Worm (Caenorhabditis elegans) whole organism, early embryonic: ENCODE results near the gene toc-1.

Experiments
- B0310.2 ChIP-seq: sonication (generic microtip); optimal IDR thresholded peaks from 2 replicates; lab custom pipeline; 2016; ENCODE audit warnings: mild to moderate bottlenecking, missing genetic modification characterization, missing compliant biosample characterization
- F13C5.2 ChIP-seq: sonication (generic microtip); optimal IDR thresholded peaks from 2 replicates; lab custom pipeline; 2017; ENCODE audit warnings: mild to moderate bottlenecking, missing genetic modification characterization, inconsistent platforms, missing compliant biosample characterization
- aly-1 ChIP-seq: sonication (generic microtip); optimal IDR thresholded peaks from 2 replicates; lab custom pipeline; 2016; ENCODE audit warnings: missing genetic modification characterization, missing compliant biosample characterization
- ama-1 ChIP-seq: fragments of 150-350 bp; optimal IDR thresholded peaks from 2 replicates; lab custom pipeline; 2014
- ceh-13 ChIP-seq: fragments of 200-800 bp; sonication (Bioruptor generic); optimal IDR thresholded peaks from 2 replicates; lab custom pipeline; 2018; ENCODE audit warnings: mild to moderate bottlenecking, missing genetic modification characterization, missing compliant biosample characterization
- ceh-36 ChIP-seq: sonication (generic microtip); optimal IDR thresholded peaks from 2 replicates; lab custom pipeline; 2016; ENCODE audit warnings: missing genetic modification characterization, inconsistent platforms, missing compliant biosample characterization
- ets-7 ChIP-seq: sonication (generic microtip); optimal IDR thresholded peaks from 2 replicates; lab custom pipeline; 2016; ENCODE audit warnings: missing genotype, missing genetic modification characterization, missing compliant biosample characterization
- flt-1 ChIP-seq: fragments of 200-800 bp; sonication (Bioruptor generic); IDR thresholded peaks from 2 replicates; pipeline ENCODE4 v1.3.6; 2022; ENCODE audit warnings: missing genetic modification characterization, missing compliant biosample characterization
- hmbx-1 ChIP-seq: sonication (generic microtip); optimal IDR thresholded peaks from 2 replicates; lab custom pipeline; 2016; ENCODE audit warnings: mild to moderate bottlenecking, missing genetic modification characterization, missing compliant biosample characterization
- hmg-4 ChIP-seq: fragments of 200-800 bp; sonication (Bioruptor generic); optimal IDR thresholded peaks from 2 replicates; lab custom pipeline; 2018; ENCODE audit warnings: mild to moderate bottlenecking, missing genetic modification characterization, missing compliant biosample characterization
- hnd-1 ChIP-seq: sonication (generic microtip); optimal IDR thresholded peaks from 2 replicates; lab custom pipeline; 2016; ENCODE audit warnings: missing genetic modification characterization, missing compliant biosample characterization
- pes-1 ChIP-seq: fragments of 200-800 bp; sonication (Bioruptor generic); IDR thresholded peaks from 2 replicates; pipeline ENCODE4 v1.3.6; 2022; ENCODE audit warnings: missing genetic modification reagents, missing genetic modification characterization, missing compliant biosample characterization
- scrt-1 ChIP-seq: fragments of 200-800 bp; sonication (Bioruptor generic); IDR thresholded peaks from 2 replicates; pipeline ENCODE4 v1.3.6; 2022; ENCODE audit warnings: missing genetic modification characterization, missing compliant biosample characterization
- sea-1 ChIP-seq: fragments of 200-800 bp; sonication (Bioruptor generic); conservative IDR thresholded peaks from 2 replicates; pipeline ENCODE4 v1.3.6; 2022; ENCODE audit warnings: missing genetic modification characterization, missing compliant biosample characterization
- tbx-11 ChIP-seq: fragments of 200-800 bp; sonication (Bioruptor generic); IDR thresholded peaks from 2 replicates; pipeline ENCODE4 v1.3.6; 2022; ENCODE audit warnings: missing genetic modification characterization, missing compliant biosample characterization
- tbx-37 ChIP-seq: fragments of 200-800 bp; sonication (Bioruptor generic); conservative IDR thresholded peaks from 2 replicates; pipeline ENCODE4 v1.3.6; 2022; ENCODE audit warnings: missing genetic modification reagents, missing genetic modification characterization, missing compliant biosample characterization
- tra-4 ChIP-seq: sonication (generic microtip); optimal IDR thresholded peaks from 2 replicates; lab custom pipeline; 2017; ENCODE audit warnings: missing genetic modification characterization, missing compliant biosample characterization

toc-1 gene

DNA sequence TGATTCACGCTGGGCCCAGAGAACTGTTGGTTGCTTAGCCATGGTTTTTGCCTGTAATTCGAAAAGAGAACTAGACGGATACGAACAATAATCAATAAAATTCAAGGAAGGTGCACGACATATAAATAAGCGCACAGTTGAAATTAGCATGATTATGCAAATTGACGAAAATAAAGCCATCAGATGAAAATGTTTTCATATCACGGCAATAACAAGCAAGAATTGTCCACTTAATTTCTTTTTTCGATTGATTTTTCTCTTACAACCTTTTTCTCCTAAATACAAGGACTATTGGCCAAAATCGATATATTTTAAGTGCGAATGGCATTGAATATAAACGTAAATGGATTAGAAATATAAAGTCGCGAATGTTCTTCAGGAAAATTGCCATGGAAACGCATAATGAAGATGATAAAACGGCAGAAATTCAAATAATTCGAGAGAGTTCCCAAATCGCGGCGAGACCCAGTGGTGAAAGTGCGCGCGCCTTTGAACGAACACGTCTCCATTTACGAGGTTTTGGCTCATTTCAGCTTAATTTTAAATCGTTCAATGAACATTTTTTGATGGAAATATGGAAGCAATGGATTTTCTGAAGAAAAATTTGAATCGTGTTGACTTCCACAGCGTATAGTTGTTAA lies at the start of gene toc-1, which contains the start of gene daf-41:
Gene toc-1, plus strand, starts transcription at position 537 of the 641 bp plus-strand sequence.
Gene daf-41, minus strand, starts transcription at position 51 of the 641 bp plus-strand sequence.
- no peak for TF ChIP-seq aly-1
- peak; percentile 13 for TF ChIP-seq F13C5.2 (tag; lab: Kevin White, UChicago)

DNA sequence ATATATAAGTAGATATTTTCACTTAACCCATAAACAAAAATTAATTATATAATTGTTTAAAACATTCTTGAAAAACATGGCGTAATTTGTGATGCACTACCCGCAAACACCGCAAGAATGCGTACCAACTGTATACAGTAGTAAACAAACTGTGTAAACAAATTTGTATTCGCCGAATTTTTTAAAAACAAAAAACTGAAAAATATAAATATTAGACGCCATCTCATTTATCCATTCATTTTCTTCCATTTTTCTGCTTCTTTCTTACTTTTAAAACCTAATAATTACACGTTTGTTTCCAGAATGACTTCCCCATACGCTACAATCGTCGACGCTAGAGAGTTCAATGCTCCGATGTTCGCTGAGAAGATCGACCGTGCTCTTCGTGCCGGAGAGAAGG lies 49.7 kb upstream of the toc-1 start, which contains the start of gene nex-1:
Gene nex-1, plus strand, starts transcription at position 301 of the 400 bp plus-strand sequence.
- TF ChIP-seq ceh-13 (GFP tag; lab: Kevin White, UChicago) = no peak
- TF ChIP-seq hmbx-1 = no peak
- no peak for TF ChIP-seq scrt-1 (GFP tag; lab: Robert Waterston, UW)
- no peak for TF ChIP-seq pes-1 (GFP tag; lab: Robert Waterston, UW)
- TF ChIP-seq ama-1 (lab: Kevin White, UChicago) = no peak
- no peak for TF ChIP-seq hmg-4
- TF ChIP-seq tbx-37 (GFP tag; lab: Robert Waterston, UW) = no peak
- no peak for TF ChIP-seq sea-1 (GFP tag; lab: Robert Waterston, UW)
- no peak for TF ChIP-seq tbx-11 (GFP tag; lab: Robert Waterston, UW)
- no peak for TF ChIP-seq hnd-1
- no peak for TF ChIP-seq B0310.2 (tag; lab: Kevin White, UChicago)
- no peak for TF ChIP-seq tra-4 (tag; lab: Kevin White, UChicago)
- TF ChIP-seq F13C5.2 (tag; lab: Kevin White, UChicago) = no peak
- no peak for TF ChIP-seq flt-1 (GFP tag; lab: Robert Waterston, UW)
- TF ChIP-seq ets-7 (tag; lab: Kevin White, UChicago) = no peak
- no peak for TF ChIP-seq ceh-36

ce11 chrIII:5227831-5228467 lies 47.1 kb upstream of the toc-1 start, which contains the start of the genes C34E10.12, C34E10.10 and atp-2:
C34E10.12 (minus strand) TSS chrIII:5227881.
C34E10.10 (minus strand) TSS chrIII:5227884.
atp-2 (plus strand) TSS chrIII:5228417.
- TF ChIP-seq hnd-1 (no peak), hmg-4 (peak; percentile 14), tra-4 (tag; lab: Kevin White, UChicago) (no peak), scrt-1 (GFP tag; lab: Robert Waterston, UW) (no peak), flt-1 (GFP tag; lab: Robert Waterston, UW) (no peak), tbx-11 (GFP tag; lab: Robert Waterston, UW) (no peak), tbx-37 (GFP tag; lab: Robert Waterston, UW) (no peak), F13C5.2 (tag; lab: Kevin White, UChicago) (peak; percentile 75), ets-7 (tag; lab: Kevin White, UChicago) (no peak), ama-1 (lab: Kevin White, UChicago) (no peak), pes-1 (GFP tag; lab: Robert Waterston, UW) (peak; percentile 51; the same call in 1 of the 2 replicates), ceh-36 (no peak), ceh-13 (GFP tag; lab: Kevin White, UChicago) (no peak), hmbx-1 (no peak), sea-1 (GFP tag; lab: Robert Waterston, UW) (no peak), aly-1 (no peak), B0310.2 (tag; lab: Kevin White, UChicago) (no peak)

DNA sequence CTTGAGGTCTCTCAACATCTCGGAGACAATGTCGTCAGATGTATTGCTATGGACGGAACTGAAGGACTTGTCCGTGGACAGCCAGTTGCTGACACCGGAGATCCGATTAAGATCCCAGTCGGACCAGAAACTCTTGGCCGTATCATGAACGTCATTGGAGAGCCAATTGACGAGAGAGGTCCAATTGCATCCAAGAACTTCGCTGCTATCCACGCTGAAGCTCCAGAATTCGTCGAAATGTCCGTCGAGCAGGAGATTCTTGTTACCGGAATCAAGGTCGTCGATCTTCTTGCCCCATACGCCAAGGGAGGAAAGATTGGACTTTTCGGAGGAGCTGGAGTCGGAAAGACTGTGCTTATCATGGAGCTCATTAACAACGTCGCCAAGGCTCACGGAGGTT lies 46.2 kb upstream of the toc-1 start:
- no peak for TF ChIP-seq flt-1 (GFP tag; lab: Robert Waterston, UW)
- no peak for TF ChIP-seq ceh-13 (GFP tag; lab: Kevin White, UChicago)
- TF ChIP-seq ets-7 (tag; lab: Kevin White, UChicago) = no peak
- TF ChIP-seq ama-1 (lab: Kevin White, UChicago) = no peak
- no peak for TF ChIP-seq F13C5.2 (tag; lab: Kevin White, UChicago)
- TF ChIP-seq hmbx-1 = no peak
- no peak for TF ChIP-seq tbx-11 (GFP tag; lab: Robert Waterston, UW)
- TF ChIP-seq scrt-1 (GFP tag; lab: Robert Waterston, UW) = no peak

DNA sequence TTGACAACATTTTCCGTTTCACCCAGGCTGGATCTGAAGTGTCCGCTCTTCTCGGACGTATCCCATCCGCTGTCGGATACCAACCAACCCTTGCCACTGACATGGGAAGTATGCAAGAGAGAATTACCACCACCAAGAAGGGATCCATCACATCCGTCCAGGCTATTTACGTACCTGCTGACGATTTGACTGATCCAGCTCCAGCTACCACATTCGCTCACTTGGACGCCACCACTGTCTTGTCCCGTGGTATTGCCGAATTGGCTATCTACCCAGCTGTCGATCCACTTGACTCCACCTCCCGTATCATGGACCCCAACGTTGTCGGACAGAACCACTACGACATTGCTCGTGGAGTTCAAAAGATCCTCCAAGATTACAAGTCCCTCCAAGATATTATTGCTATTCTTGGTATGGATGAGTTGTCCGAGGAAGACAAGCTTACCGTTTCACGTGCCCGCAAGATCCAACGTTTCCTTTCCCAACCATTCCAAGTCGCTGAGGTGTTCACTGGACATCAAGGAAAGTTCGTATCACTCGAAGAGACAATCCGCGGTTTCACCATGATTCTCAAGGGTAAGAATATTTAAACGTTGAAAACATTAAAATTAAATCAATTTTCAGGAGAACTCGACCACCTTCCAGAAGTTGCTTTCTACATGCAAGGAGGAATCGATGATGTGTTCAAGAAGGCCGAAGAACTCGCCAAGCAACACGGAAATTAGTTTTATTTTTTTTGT lies 45.4 kb upstream of the toc-1 start:
- TF ChIP-seq ama-1 (lab: Kevin White, UChicago) (no peak), hmbx-1 (no peak), ets-7 (tag; lab: Kevin White, UChicago) (no peak)

DNA sequence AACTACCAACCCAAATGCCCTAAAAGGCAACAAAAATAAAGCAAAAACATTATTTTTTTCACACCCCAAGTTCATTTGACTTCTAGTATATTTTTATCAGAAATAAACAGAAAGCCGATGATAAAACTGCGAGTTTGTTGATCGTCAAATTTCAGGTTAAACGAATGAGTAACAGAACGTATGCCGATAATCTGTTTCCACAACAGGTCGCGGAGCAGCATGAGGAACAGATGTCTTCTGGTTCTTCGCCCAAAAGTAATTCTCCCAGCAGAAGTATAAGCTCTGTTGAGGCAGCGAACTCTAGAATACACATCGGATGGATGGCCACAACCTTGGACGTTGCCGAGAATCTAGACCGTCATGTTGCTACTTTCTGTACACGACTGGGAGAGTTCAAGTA lies 44.6 kb upstream of the toc-1 start, which contains the start of gene prmt-5:
Gene prmt-5, plus strand, starts transcription at position 141 of the 400 bp plus-strand sequence.
- TF ChIP-seq pes-1 (GFP tag; lab: Robert Waterston, UW) (no peak), ama-1 (lab: Kevin White, UChicago) (no peak), tra-4 (tag; lab: Kevin White, UChicago) (no peak), hmg-4 (no peak), hmbx-1 (no peak), tbx-37 (GFP tag; lab: Robert Waterston, UW) (no peak), F13C5.2 (tag; lab: Kevin White, UChicago) (no peak), ets-7 (tag; lab: Kevin White, UChicago) (no peak), B0310.2 (tag; lab: Kevin White, UChicago) (no peak), tbx-11 (GFP tag; lab: Robert Waterston, UW) (no peak), sea-1 (GFP tag; lab: Robert Waterston, UW) (no peak), flt-1 (GFP tag; lab: Robert Waterston, UW) (no peak), ceh-13 (GFP tag; lab: Kevin White, UChicago) (no peak), aly-1 (no peak), hnd-1 (no peak)

DNA sequence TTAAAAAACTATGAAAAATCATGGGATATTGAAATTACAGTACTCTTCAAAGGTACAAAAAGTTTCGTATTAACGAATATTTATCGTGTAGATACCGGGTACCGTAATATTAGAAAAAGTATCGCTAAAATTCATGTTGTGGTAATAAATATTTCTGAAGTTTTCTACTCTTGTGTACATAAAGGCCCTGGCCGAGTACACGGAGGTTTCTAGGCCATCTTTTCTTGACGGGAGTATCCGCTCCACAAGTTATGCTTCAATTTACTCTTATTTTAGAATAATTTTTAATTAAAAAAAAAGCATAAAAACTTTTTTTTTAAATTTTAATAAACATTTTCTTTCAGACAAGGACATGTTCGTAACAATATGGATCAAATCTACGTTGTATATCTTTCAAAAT lies 41.9 kb upstream of the toc-1 start:
- TF ChIP-seq pes-1 (GFP tag; lab: Robert Waterston, UW) (no peak), hmg-4 (no peak), ceh-13 (GFP tag; lab: Kevin White, UChicago) (no peak), scrt-1 (GFP tag; lab: Robert Waterston, UW) (no peak), F13C5.2 (tag; lab: Kevin White, UChicago) (no peak)
